Worm (Caenorhabditis elegans) whole organism, L2 larva: ENCODE measurements around the gene F38B7.2.

Experiments
- alr-1 ChIP-seq: fragments of 150-350 bp; optimal IDR thresholded peaks from 2 replicates; lab custom pipeline; 2014; ENCODE audit warnings: missing biosample characterization, missing genetic modification characterization
- egl-27 ChIP-seq: sonication (generic microtip); optimal IDR thresholded peaks from 3 replicates; lab custom pipeline; 2017; ENCODE audit warnings: missing biosample characterization, missing genetic modification reagents, missing genetic modification characterization
- fos-1 ChIP-seq: fragments of 150-350 bp; optimal IDR thresholded peaks from 2 replicates; lab custom pipeline; 2014; ENCODE audit warnings: missing biosample characterization, missing genetic modification characterization
- nhr-237 ChIP-seq: fragments of 150-350 bp; optimal IDR thresholded peaks from 2 replicates; lab custom pipeline; 2014; ENCODE audit warnings: missing biosample characterization, missing genetic modification characterization
- nhr-77 ChIP-seq: fragments of 150-350 bp; optimal IDR thresholded peaks from 2 replicates; lab custom pipeline; 2014; ENCODE audit warnings: missing biosample characterization, missing genetic modification characterization
- skn-1 ChIP-seq: sonication (generic microtip); optimal IDR thresholded peaks from 2 replicates; lab custom pipeline; 2017; ENCODE audit warnings: missing biosample characterization, missing genetic modification characterization
- ztf-11 ChIP-seq: sonication (generic microtip); optimal IDR thresholded peaks from 2 replicates; lab custom pipeline; 2017; ENCODE audit warnings: missing biosample characterization, missing genetic modification characterization

DNA sequence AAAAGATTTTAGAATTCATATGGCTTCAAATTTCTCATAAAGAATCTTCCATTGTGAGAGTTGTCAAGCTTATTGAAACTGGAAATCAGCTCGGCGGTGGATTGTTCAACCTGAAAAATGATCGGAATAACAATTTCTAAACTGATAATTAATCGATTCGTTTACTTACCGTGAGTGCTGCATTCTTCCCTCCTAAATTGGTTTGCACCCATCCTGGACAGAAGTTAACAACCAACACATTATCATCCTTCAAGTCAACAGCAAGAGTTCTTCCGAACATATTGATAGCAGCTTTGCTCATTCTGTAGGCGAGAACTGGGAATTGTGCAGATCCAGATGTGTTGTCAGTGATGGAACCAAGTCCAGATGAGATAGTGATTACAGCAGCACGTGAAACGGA is 28.6 kb upstream of the F38B7.2 start:
- no peak for TF ChIP-seq egl-27 (tag; lab: Kevin White, UChicago)
- TF ChIP-seq alr-1 (tag; lab: Kevin White, UChicago), result no peak
- TF ChIP-seq skn-1 (tag; lab: Kevin White, UChicago), result no peak
- no peak for TF ChIP-seq nhr-77 (tag; lab: Kevin White, UChicago)
- no peak for TF ChIP-seq ztf-11 (tag; lab: Kevin White, UChicago)
- no peak for TF ChIP-seq nhr-237
- no peak for TF ChIP-seq fos-1 (tag; lab: Kevin White, UChicago)
